Worm (Caenorhabditis elegans): ENCODE results near the gene slc-36.5.

ce11 chrII:6876957-6877356 is at the start of gene slc-36.5:
- TF ChIP-seq him-1 (tag; optimal IDR thresholded peaks at IDR 0.05): no peak
- TF ChIP-seq W03F9.2 (tag; optimal IDR thresholded peaks at IDR 0.05): no peak

Data from whole organism, L4/young adult.